Worm (Caenorhabditis elegans) whole organism, early embryonic: ENCODE data around the gene Y38H6C.24.

Experiments used
- B0310.2 ChIP-seq: sonication (generic microtip); optimal IDR thresholded peaks from 2 replicates; lab custom pipeline; 2016; ENCODE audit warnings: mild to moderate bottlenecking, missing genetic modification characterization, missing compliant biosample characterization
- F13C5.2 ChIP-seq: sonication (generic microtip); optimal IDR thresholded peaks from 2 replicates; lab custom pipeline; 2017; ENCODE audit warnings: mild to moderate bottlenecking, missing genetic modification characterization, inconsistent platforms, missing compliant biosample characterization
- aly-1 ChIP-seq: sonication (generic microtip); optimal IDR thresholded peaks from 2 replicates; lab custom pipeline; 2016; ENCODE audit warnings: missing genetic modification characterization, missing compliant biosample characterization
- ama-1 ChIP-seq: fragments of 150-350 bp; optimal IDR thresholded peaks from 2 replicates; lab custom pipeline; 2014
- ceh-13 ChIP-seq: fragments of 200-800 bp; sonication (Bioruptor generic); optimal IDR thresholded peaks from 2 replicates; lab custom pipeline; 2018; ENCODE audit warnings: mild to moderate bottlenecking, missing genetic modification characterization, missing compliant biosample characterization
- ceh-36 ChIP-seq: sonication (generic microtip); optimal IDR thresholded peaks from 2 replicates; lab custom pipeline; 2016; ENCODE audit warnings: missing genetic modification characterization, inconsistent platforms, missing compliant biosample characterization
- ets-7 ChIP-seq: sonication (generic microtip); optimal IDR thresholded peaks from 2 replicates; lab custom pipeline; 2016; ENCODE audit warnings: missing genotype, missing genetic modification characterization, missing compliant biosample characterization
- flt-1 ChIP-seq: fragments of 200-800 bp; sonication (Bioruptor generic); IDR thresholded peaks from 2 replicates; pipeline ENCODE4 v1.3.6; 2022; ENCODE audit warnings: missing genetic modification characterization, missing compliant biosample characterization
- hmbx-1 ChIP-seq: sonication (generic microtip); optimal IDR thresholded peaks from 2 replicates; lab custom pipeline; 2016; ENCODE audit warnings: mild to moderate bottlenecking, missing genetic modification characterization, missing compliant biosample characterization
- hmg-4 ChIP-seq: fragments of 200-800 bp; sonication (Bioruptor generic); optimal IDR thresholded peaks from 2 replicates; lab custom pipeline; 2018; ENCODE audit warnings: mild to moderate bottlenecking, missing genetic modification characterization, missing compliant biosample characterization
- hnd-1 ChIP-seq: sonication (generic microtip); optimal IDR thresholded peaks from 2 replicates; lab custom pipeline; 2016; ENCODE audit warnings: missing genetic modification characterization, missing compliant biosample characterization
- pes-1 ChIP-seq: fragments of 200-800 bp; sonication (Bioruptor generic); IDR thresholded peaks from 2 replicates; pipeline ENCODE4 v1.3.6; 2022; ENCODE audit warnings: missing genetic modification reagents, missing genetic modification characterization, missing compliant biosample characterization
- scrt-1 ChIP-seq: fragments of 200-800 bp; sonication (Bioruptor generic); IDR thresholded peaks from 2 replicates; pipeline ENCODE4 v1.3.6; 2022; ENCODE audit warnings: missing genetic modification characterization, missing compliant biosample characterization
- sea-1 ChIP-seq: fragments of 200-800 bp; sonication (Bioruptor generic); conservative IDR thresholded peaks from 2 replicates; pipeline ENCODE4 v1.3.6; 2022; ENCODE audit warnings: missing genetic modification characterization, missing compliant biosample characterization
- tbx-11 ChIP-seq: fragments of 200-800 bp; sonication (Bioruptor generic); IDR thresholded peaks from 2 replicates; pipeline ENCODE4 v1.3.6; 2022; ENCODE audit warnings: missing genetic modification characterization, missing compliant biosample characterization
- tbx-37 ChIP-seq: fragments of 200-800 bp; sonication (Bioruptor generic); conservative IDR thresholded peaks from 2 replicates; pipeline ENCODE4 v1.3.6; 2022; ENCODE audit warnings: missing genetic modification reagents, missing genetic modification characterization, missing compliant biosample characterization
- tra-4 ChIP-seq: sonication (generic microtip); optimal IDR thresholded peaks from 2 replicates; lab custom pipeline; 2017; ENCODE audit warnings: missing genetic modification characterization, missing compliant biosample characterization

The Y38H6C.24 gene

DNA sequence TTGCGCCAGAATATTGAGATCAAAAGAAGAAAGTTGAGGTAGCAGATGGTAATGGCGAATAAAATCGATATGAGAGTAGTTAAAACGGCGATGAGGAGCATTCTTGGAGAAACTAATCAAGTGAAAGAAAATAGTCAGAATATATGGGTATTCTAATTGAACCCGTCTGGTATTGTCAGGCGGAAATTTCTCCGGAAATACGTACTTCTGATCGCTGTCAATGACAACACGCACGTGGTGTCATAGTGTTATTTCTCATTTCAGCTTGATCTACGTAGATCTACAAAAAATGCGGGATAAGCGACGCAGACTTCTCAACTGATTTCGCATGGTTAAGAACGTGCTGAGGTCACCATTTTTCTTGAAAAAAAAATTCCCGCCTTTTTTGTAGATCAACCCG, 33.9 kb upstream of the Y38H6C.24 start, which contains the start of gene srbc-79:
srbc-79 (minus strand) TSS at position 101 of the 400 bp plus-strand sequence.
- TF ChIP-seq B0310.2 (no peak), tbx-11 (no peak), pes-1 (GFP tag; lab: Robert Waterston, UW) (no peak), aly-1 (tag; lab: Kevin White, UChicago) (no peak), hmg-4 (GFP tag; lab: Kevin White, UChicago) (no peak), ceh-36 (tag; lab: Kevin White, UChicago) (no peak), F13C5.2 (tag; lab: Kevin White, UChicago) (no peak), scrt-1 (no peak), ama-1 (lab: Kevin White, UChicago) (no peak), flt-1 (GFP tag; lab: Robert Waterston, UW) (no peak)

DNA sequence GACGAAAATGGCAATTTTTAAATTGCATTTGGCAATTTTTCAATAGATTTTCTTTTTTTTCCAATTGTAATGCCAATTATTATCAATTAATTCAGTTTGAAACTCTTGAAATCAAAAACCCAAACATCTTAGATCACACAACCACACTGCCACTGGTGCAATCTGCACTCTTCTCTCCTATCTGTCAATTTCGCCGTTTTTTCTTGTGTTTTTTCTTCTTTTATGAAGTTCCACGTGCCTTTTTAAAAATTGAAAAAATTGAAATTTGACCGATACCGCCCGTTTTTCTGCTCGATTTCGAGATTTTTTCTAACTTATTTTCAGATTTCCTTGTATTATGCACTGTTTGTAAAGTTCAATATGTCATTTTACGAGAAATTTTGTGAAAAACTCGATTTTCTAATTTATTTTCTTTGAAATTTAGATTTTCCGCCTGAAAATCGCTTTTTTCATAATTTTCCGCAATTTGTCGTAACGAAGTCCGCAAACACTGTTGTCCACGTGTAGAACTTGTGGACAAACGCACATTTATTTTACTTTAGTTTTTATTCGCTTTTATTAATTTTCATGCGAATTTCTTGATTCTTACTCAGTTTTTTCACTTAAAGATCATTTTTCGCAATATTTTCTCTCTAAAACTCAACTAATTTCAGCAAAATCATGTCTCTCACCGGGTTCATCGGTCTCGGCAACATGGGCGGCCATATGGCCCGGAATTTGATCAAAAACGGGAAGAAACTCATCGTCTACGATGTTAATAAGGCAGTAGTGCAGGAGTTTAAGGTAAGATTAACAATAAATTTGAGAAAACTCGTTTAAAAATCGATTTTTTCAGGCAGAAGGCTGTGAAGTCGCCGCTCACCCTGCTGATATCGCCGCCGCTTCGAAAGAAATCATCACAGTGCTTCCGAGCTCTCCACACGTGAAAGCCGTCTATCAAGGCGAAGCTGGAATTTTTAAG, 32.7 kb upstream of the Y38H6C.24 start, which contains the start of gene B0250.5:
B0250.5 (plus strand) TSS at position 654 of the 961 bp plus-strand sequence.
- TF ChIP-seq pes-1 (GFP tag; lab: Robert Waterston, UW) (no peak), F13C5.2 (tag; lab: Kevin White, UChicago) (peak; percentile 41)

DNA sequence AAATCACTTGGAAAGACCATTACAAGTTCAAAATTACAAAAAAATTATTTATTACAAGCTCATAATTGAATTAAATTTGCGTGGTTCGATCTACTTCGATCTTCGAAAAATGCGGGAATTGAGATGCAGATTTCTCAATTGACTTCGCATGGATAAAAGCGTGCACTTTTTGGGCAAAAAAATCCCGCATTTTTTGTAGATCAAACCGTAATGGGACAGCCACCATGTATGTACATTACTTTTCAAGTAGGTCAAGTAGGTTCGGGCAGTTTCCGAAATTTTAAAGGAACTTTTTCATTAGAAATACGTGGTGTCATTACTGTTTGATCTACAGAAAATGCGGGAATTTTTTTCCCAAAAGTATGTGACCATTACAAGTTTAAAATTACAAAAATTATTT, 28.7 kb upstream of the Y38H6C.24 start:
- no peak for TF ChIP-seq tbx-11
- no peak for TF ChIP-seq flt-1 (GFP tag; lab: Robert Waterston, UW)

ce11 chrV:20498980-20499379, 27.3 kb upstream of the Y38H6C.24 start, which contains the start of gene dct-16:
Gene dct-16 (minus strand): TSS chrV:20499057.
- no peak for TF ChIP-seq ama-1 (lab: Kevin White, UChicago)
- TF ChIP-seq tbx-11, result no peak
- no peak for TF ChIP-seq F13C5.2 (tag; lab: Kevin White, UChicago)
- no peak for TF ChIP-seq ceh-13 (GFP tag; lab: Kevin White, UChicago)
- no peak for TF ChIP-seq ets-7 (tag; lab: Kevin White, UChicago)
- no peak for TF ChIP-seq tbx-37
- TF ChIP-seq B0310.2, result no peak
- no peak for TF ChIP-seq aly-1 (tag; lab: Kevin White, UChicago)
- TF ChIP-seq ceh-36 (tag; lab: Kevin White, UChicago), result no peak
- TF ChIP-seq tra-4 (tag; lab: Kevin White, UChicago), result no peak
- no peak for TF ChIP-seq scrt-1
- no peak for TF ChIP-seq hmg-4 (GFP tag; lab: Kevin White, UChicago)
- TF ChIP-seq hnd-1 (tag; lab: Kevin White, UChicago), result no peak
- TF ChIP-seq sea-1 (GFP tag; lab: Robert Waterston, UW), result no peak
- no peak for TF ChIP-seq flt-1 (GFP tag; lab: Robert Waterston, UW)
- no peak for TF ChIP-seq pes-1 (GFP tag; lab: Robert Waterston, UW)
- no peak for TF ChIP-seq hmbx-1

- TF ChIP-seq hmbx-1 (no peak), tbx-37 (no peak), sea-1 (GFP tag; lab: Robert Waterston, UW) (no peak), ceh-13 (GFP tag; lab: Kevin White, UChicago) (no peak), aly-1 (tag; lab: Kevin White, UChicago) (no peak), tbx-11 (no peak), B0310.2 (no peak), ama-1 (lab: Kevin White, UChicago) (no peak), hnd-1 (tag; lab: Kevin White, UChicago) (no peak), F13C5.2 (tag; lab: Kevin White, UChicago) (no peak), hmg-4 (GFP tag; lab: Kevin White, UChicago) (no peak), scrt-1 (no peak), flt-1 (GFP tag; lab: Robert Waterston, UW) (no peak), ceh-36 (tag; lab: Kevin White, UChicago) (no peak), ets-7 (tag; lab: Kevin White, UChicago) (no peak), tra-4 (tag; lab: Kevin White, UChicago) (no peak), pes-1 (GFP tag; lab: Robert Waterston, UW) (no peak)
Measured at ce11 chrV:20499642-20500041, 26.6 kb upstream of the Y38H6C.24 start.

DNA sequence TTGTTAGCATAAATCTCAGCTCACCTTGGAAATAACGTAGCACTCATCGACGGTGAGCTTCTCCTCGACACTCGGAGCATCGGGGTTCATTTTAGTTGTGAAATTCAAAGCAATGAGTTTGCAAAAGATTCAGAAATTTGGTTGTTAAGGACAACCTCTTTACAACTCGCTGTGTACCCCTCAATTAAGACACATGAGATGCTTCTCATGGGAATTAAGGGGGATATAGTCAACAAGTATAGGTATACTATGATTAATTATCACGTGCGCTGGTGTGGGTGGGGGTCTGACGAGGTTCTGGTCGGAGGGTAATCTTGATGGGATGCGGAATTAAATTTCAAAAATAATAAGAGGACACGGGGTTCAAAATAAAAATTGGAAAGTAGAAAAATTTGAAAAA, 25.8 kb upstream of the Y38H6C.24 start, which contains the start of gene dct-14:
dct-14 (minus strand) TSS at position 101 of the 400 bp plus-strand sequence.
- TF ChIP-seq ceh-36 (tag; lab: Kevin White, UChicago), result no peak

- TF ChIP-seq ceh-13 (GFP tag; lab: Kevin White, UChicago) (no peak), scrt-1 (no peak), hnd-1 (tag; lab: Kevin White, UChicago) (no peak), aly-1 (tag; lab: Kevin White, UChicago) (no peak), ceh-36 (tag; lab: Kevin White, UChicago) (no peak), sea-1 (GFP tag; lab: Robert Waterston, UW) (no peak), tbx-37 (no peak), flt-1 (GFP tag; lab: Robert Waterston, UW) (no peak), F13C5.2 (tag; lab: Kevin White, UChicago) (no peak), ama-1 (lab: Kevin White, UChicago) (no peak), hmg-4 (GFP tag; lab: Kevin White, UChicago) (no peak), tra-4 (tag; lab: Kevin White, UChicago) (no peak), ets-7 (tag; lab: Kevin White, UChicago) (no peak), pes-1 (GFP tag; lab: Robert Waterston, UW) (no peak), tbx-11 (no peak), B0310.2 (no peak)
Measured at ce11 chrV:20504997-20505396, 21.2 kb upstream of the Y38H6C.24 start, which contains the start of gene Y38H6C.4. Gene Y38H6C.4 (minus strand): TSS chrV:20505097.
